Fruit fly (Drosophila melanogaster) whole organism, prepupa: Measurements from ENCODE around the gene slp2.

Experiments
- CG10631 ChIP-seq: fragments of 200-800 bp; sonication (Bioruptor generic); optimal IDR thresholded peaks from 2 replicates; lab custom pipeline; 2016; ENCODE audit warnings: missing biosample characterization, missing genetic modification characterization
- CG4318 ChIP-seq: fragments of 200-800 bp; sonication (Bioruptor generic); optimal IDR thresholded peaks from 3 replicates; lab custom pipeline; 2017; ENCODE audit warnings: missing biosample characterization, mild to moderate bottlenecking, missing genetic modification characterization
- CG6276 ChIP-seq: fragments of 200-800 bp; sonication (Bioruptor generic); optimal IDR thresholded peaks from 2 replicates; lab custom pipeline; 2017; ENCODE audit warnings: missing biosample characterization, mild to moderate bottlenecking, missing genetic modification characterization
- achi ChIP-seq: fragments of 200-800 bp; sonication (Bioruptor generic); optimal IDR thresholded peaks from 3 replicates; lab custom pipeline; 2016; ENCODE audit warnings: missing biosample characterization, missing genetic modification characterization

DNA sequence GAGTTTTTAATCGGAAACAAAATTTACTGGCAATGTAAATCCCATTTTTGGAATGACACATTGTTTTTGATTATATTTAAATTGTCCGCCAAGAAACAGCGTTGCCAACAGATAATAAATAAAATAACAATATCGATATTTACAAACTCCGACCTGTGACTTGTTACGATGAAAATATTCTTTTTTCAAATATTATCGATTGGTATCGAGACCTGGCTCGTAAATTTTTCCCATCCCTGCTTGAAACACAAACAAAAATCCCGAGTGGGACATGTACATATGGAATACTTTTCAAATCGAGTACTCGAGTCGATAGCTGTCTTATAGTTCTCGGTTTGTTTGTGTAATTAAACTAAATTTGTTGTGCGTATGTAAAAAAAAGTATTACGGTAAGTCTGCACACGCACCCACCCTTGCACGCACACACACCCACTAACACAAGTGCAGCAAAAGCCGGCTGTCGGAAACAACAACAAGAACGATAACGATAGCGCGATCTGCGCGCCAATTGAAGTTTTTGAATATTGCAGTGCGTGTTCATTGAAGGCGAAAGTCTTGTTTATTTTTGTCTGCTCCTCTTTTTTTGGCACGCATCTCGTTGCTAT lies 25.9 kb downstream of the slp2 start, which contains the start of gene TTLL4B:
- no peak for TF ChIP-seq CG4318
- TF ChIP-seq CG10631 (GFP tag; lab: Kevin White, UChicago): no peak
- no peak for TF ChIP-seq achi (GFP tag; lab: Kevin White, UChicago)
- TF ChIP-seq CG6276 (GFP tag; lab: Kevin White, UChicago): peak; percentile 98
